Worm (Caenorhabditis elegans) whole organism, early embryonic: ENCODE results near the gene T06A1.1.

Source experiments
- F13C5.2 ChIP-seq: sonication (generic microtip); optimal IDR thresholded peaks from 2 replicates; lab custom pipeline; 2017; ENCODE audit warnings: mild to moderate bottlenecking, missing genetic modification characterization, inconsistent platforms, missing compliant biosample characterization
- pes-1 ChIP-seq: fragments of 200-800 bp; sonication (Bioruptor generic); IDR thresholded peaks from 2 replicates; pipeline ENCODE4 v1.3.6; 2022; ENCODE audit warnings: missing genetic modification reagents, missing genetic modification characterization, missing compliant biosample characterization
- sea-1 ChIP-seq: fragments of 200-800 bp; sonication (Bioruptor generic); conservative IDR thresholded peaks from 2 replicates; pipeline ENCODE4 v1.3.6; 2022; ENCODE audit warnings: missing genetic modification characterization, missing compliant biosample characterization
- tbx-11 ChIP-seq: fragments of 200-800 bp; sonication (Bioruptor generic); IDR thresholded peaks from 2 replicates; pipeline ENCODE4 v1.3.6; 2022; ENCODE audit warnings: missing genetic modification characterization, missing compliant biosample characterization

Gene T06A1.1

ce11 chrV:1874827-1875226, 50.6 kb downstream of the T06A1.1 start:
- no peak for TF ChIP-seq tbx-11 (GFP tag; lab: Robert Waterston, UW)
- TF ChIP-seq pes-1 (GFP tag; lab: Robert Waterston, UW), result no peak
- no peak for TF ChIP-seq F13C5.2 (tag; lab: Kevin White, UChicago)
- no peak for TF ChIP-seq sea-1
